3 worm cellular contexts compared by ENCODE assay signal in genomic region chrV:1654845-1655244, ce11.
TF ChIP-seq lines count a peak whose summit lies in the region.

Gene irld-11, plus strand, starts transcription at chrV:1655145.

TF ChIP-seq in whole organism, L1 larva, 84 proteins besides CTCF, POLR2A, EP300 and RAD21:
- TF ChIP-seq nhr-20 (tag; optimal IDR thresholded peaks at IDR 0.05; lab: Kevin White, UChicago) (peak; percentile 32), fkh-8 (tag; optimal IDR thresholded peaks at IDR 0.05; lab: Kevin White, UChicago) (peak; percentile 82), ceh-8 (GFP tag; optimal IDR thresholded peaks at IDR 0.05; lab: Kevin White, UChicago) (no peak), fkh-4 (tag; optimal IDR thresholded peaks at IDR 0.05; lab: Kevin White, UChicago; ENCODE audit: borderline replicate concordance) (no peak), lin-35 (GFP tag; optimal IDR thresholded peaks at IDR 0.05; lab: Kevin White, UChicago) (no peak), pax-3 (tag; optimal IDR thresholded peaks at IDR 0.05; lab: Kevin White, UChicago) (no peak), nhr-85 (tag; lab: Kevin White, UChicago) (no peak), blmp-1 (tag; optimal IDR thresholded peaks at IDR 0.05; lab: Kevin White, UChicago) (no peak)
TF ChIP-seq in whole organism, L1 larva: peak in this region for 2.

TF ChIP-seq in whole organism, L2 larva, 48 proteins besides CTCF, POLR2A, EP300 and RAD21:
- TF ChIP-seq nhr-6 (tag; optimal IDR thresholded peaks at IDR 0.05; lab: Kevin White, UChicago), result no peak
- no peak for TF ChIP-seq ama-1 (optimal IDR thresholded peaks at IDR 0.05; lab: Kevin White, UChicago)
- TF ChIP-seq nhr-21 (tag; optimal IDR thresholded peaks at IDR 0.05; lab: Kevin White, UChicago), result peak; percentile 16

TF ChIP-seq in whole organism, late embryonic, 69 proteins besides CTCF, POLR2A, EP300 and RAD21:
- TF ChIP-seq unc-42 (tag; optimal IDR thresholded peaks at IDR 0.05; lab: Kevin White, UChicago) (peak; percentile 17), hlh-6 (tag; optimal IDR thresholded peaks at IDR 0.05; lab: Kevin White, UChicago) (no peak)
